Worm (Caenorhabditis elegans) whole organism, mixed stage, embryonic: ENCODE results near the gene R03G8.6.

Experiments used
- M03D4.4 ChIP-seq: sonication (generic microtip); optimal IDR thresholded peaks from 2 replicates; lab custom pipeline; 2017; ENCODE audit warnings: mild to moderate bottlenecking, missing genetic modification characterization, missing compliant biosample characterization
- bed-3 ChIP-seq: fragments of 200-800 bp; sonication (Bioruptor generic); optimal IDR thresholded peaks from 3 replicates; lab custom pipeline; 2018; ENCODE audit warnings: mild to moderate bottlenecking, missing genetic modification characterization, moderate library complexity, missing compliant biosample characterization
- blmp-1 ChIP-seq: fragments of 150-350 bp; optimal IDR thresholded peaks from 2 replicates; lab custom pipeline; 2014; ENCODE audit warnings: missing biosample characterization, missing genetic modification characterization
- ceh-39 ChIP-seq: fragments of 150-350 bp; optimal IDR thresholded peaks from 2 replicates; lab custom pipeline; 2014; ENCODE audit warnings: missing biosample characterization, missing genetic modification characterization
- ceh-43 ChIP-seq: fragments of 200-800 bp; sonication (Bioruptor generic); optimal IDR thresholded peaks from 2 replicates; lab custom pipeline; 2018; ENCODE audit warnings: mild to moderate bottlenecking, missing genetic modification characterization, moderate library complexity, missing compliant biosample characterization
- ceh-83 ChIP-seq: fragments of 200-800 bp; sonication (Bioruptor generic); optimal IDR thresholded peaks from 2 replicates; lab custom pipeline; 2018; ENCODE audit warnings: mild to moderate bottlenecking, missing genetic modification characterization, missing compliant biosample characterization
- ces-1 ChIP-seq: fragments of 150-350 bp; optimal IDR thresholded peaks from 2 replicates; lab custom pipeline; 2014; ENCODE audit warnings: missing biosample characterization, missing genetic modification reagents, missing genetic modification characterization
- cnd-1 ChIP-seq: fragments of 200-800 bp; sonication (Bioruptor generic); optimal IDR thresholded peaks from 2 replicates; lab custom pipeline; 2018; ENCODE audit warnings: mild to moderate bottlenecking, missing genetic modification characterization, missing compliant biosample characterization
- drap-1 ChIP-seq: fragments of 200-800 bp; sonication (Bioruptor generic); optimal IDR thresholded peaks from 3 replicates; lab custom pipeline; 2018; ENCODE audit warnings: mild to moderate bottlenecking, missing genetic modification characterization, missing compliant biosample characterization
- elt-3 ChIP-seq: fragments of 150-350 bp; optimal IDR thresholded peaks from 2 replicates; lab custom pipeline; 2014; ENCODE audit warnings: missing biosample characterization, missing genetic modification characterization
- flh-1 ChIP-seq: fragments of 200-800 bp; sonication (Bioruptor generic); optimal IDR thresholded peaks from 2 replicates; lab custom pipeline; 2018; ENCODE audit warnings: mild to moderate bottlenecking, missing genetic modification characterization, moderate library complexity, missing compliant biosample characterization
- ham-2 ChIP-seq: fragments of 200-800 bp; sonication (Bioruptor generic); optimal IDR thresholded peaks from 2 replicates; lab custom pipeline; 2018; ENCODE audit warnings: mild to moderate bottlenecking, missing genetic modification characterization, missing compliant biosample characterization
- hlh-1 ChIP-seq: fragments of 150-350 bp; optimal IDR thresholded peaks from 2 replicates; lab custom pipeline; 2014; ENCODE audit warnings: missing biosample characterization, missing genetic modification reagents, missing genetic modification characterization
- lin-13 ChIP-seq: fragments of 150-350 bp; optimal IDR thresholded peaks from 2 replicates; lab custom pipeline; 2014; ENCODE audit warnings: missing biosample characterization, missing genetic modification characterization
- lin-32 ChIP-seq: fragments of 200-800 bp; sonication (Bioruptor generic); optimal IDR thresholded peaks from 2 replicates; lab custom pipeline; 2018; ENCODE audit warnings: mild to moderate bottlenecking, missing genetic modification characterization, missing compliant biosample characterization
- lsy-2 ChIP-seq: fragments of 150-350 bp; optimal IDR thresholded peaks from 2 replicates; lab custom pipeline; 2014; ENCODE audit warnings: missing biosample characterization, missing genetic modification characterization
- mab-5 ChIP-seq: fragments of 150-350 bp; optimal IDR thresholded peaks from 2 replicates; lab custom pipeline; 2014; ENCODE audit warnings: missing biosample characterization, missing genetic modification characterization
- mls-2 ChIP-seq: sonication (generic microtip); optimal IDR thresholded peaks from 2 replicates; lab custom pipeline; 2016; ENCODE audit warnings: mild to moderate bottlenecking, missing genetic modification characterization, moderate library complexity, missing compliant biosample characterization
- nhr-12 ChIP-seq: fragments of 150-350 bp; optimal IDR thresholded peaks from 2 replicates; lab custom pipeline; 2014; ENCODE audit warnings: missing biosample characterization, missing genetic modification characterization
- nhr-2 ChIP-seq: fragments of 150-350 bp; optimal IDR thresholded peaks from 2 replicates; lab custom pipeline; 2014; ENCODE audit warnings: missing biosample characterization, missing genetic modification characterization
- nhr-28 ChIP-seq: fragments of 150-350 bp; optimal IDR thresholded peaks from 2 replicates; lab custom pipeline; 2014; ENCODE audit warnings: missing biosample characterization, missing genetic modification characterization
- nhr-76 ChIP-seq: sonication (generic microtip); optimal IDR thresholded peaks from 2 replicates; lab custom pipeline; 2017; ENCODE audit warnings: missing biosample characterization, missing genetic modification characterization
- pha-4 ChIP-seq: fragments of 150-350 bp; optimal IDR thresholded peaks from 2 replicates; lab custom pipeline; 2018; ENCODE audit warnings: missing biosample characterization, missing genetic modification reagents, missing genetic modification characterization
- sem-2 ChIP-seq: fragments of 200-800 bp; sonication (Bioruptor generic); optimal IDR thresholded peaks from 2 replicates; lab custom pipeline; 2018; ENCODE audit warnings: mild to moderate bottlenecking, missing genetic modification characterization, missing compliant biosample characterization
- snpc-4 ChIP-seq: fragments of 150-350 bp; optimal IDR thresholded peaks from 2 replicates; lab custom pipeline; 2014; ENCODE audit warnings: missing biosample characterization, missing genetic modification characterization
- tbx-8 ChIP-seq: fragments of 200-800 bp; sonication (Bioruptor generic); optimal IDR thresholded peaks from 2 replicates; lab custom pipeline; 2018; ENCODE audit warnings: mild to moderate bottlenecking, missing genetic modification characterization, moderate library complexity, missing compliant biosample characterization
- unc-120 ChIP-seq: sonication (generic microtip); optimal IDR thresholded peaks from 2 replicates; lab custom pipeline; 2017; ENCODE audit warnings: missing genetic modification characterization, missing compliant biosample characterization; ENCODE audit not compliant: poor library complexity, severe bottlenecking
- unc-39 ChIP-seq: fragments of 150-350 bp; optimal IDR thresholded peaks from 2 replicates; lab custom pipeline; 2014; ENCODE audit warnings: missing biosample characterization, missing genetic modification characterization
- unc-62 ChIP-seq: fragments of 150-350 bp; optimal IDR thresholded peaks from 2 replicates; lab custom pipeline; 2014; ENCODE audit warnings: missing biosample characterization, missing genetic modification reagents, missing genetic modification characterization
- zip-8 ChIP-seq: fragments of 150-350 bp; optimal IDR thresholded peaks from 2 replicates; lab custom pipeline; 2014; ENCODE audit warnings: missing biosample characterization, missing genetic modification characterization
- ztf-11 ChIP-seq: fragments of 150-350 bp; optimal IDR thresholded peaks from 2 replicates; lab custom pipeline; 2014; ENCODE audit warnings: missing biosample characterization, missing genetic modification characterization

The R03G8.6 gene

ce11 chrX:13108664-13109063 lies 8.4 kb upstream of the R03G8.6 start:
- TF ChIP-seq zip-8, result no peak
- TF ChIP-seq drap-1, result no peak
- no peak for TF ChIP-seq mab-5 (tag; lab: Kevin White, UChicago)
- TF ChIP-seq nhr-28 (tag; lab: Kevin White, UChicago), result no peak
- no peak for TF ChIP-seq blmp-1 (tag; lab: Kevin White, UChicago)

ce11 chrX:13106177-13106761 lies 6.0 kb upstream of the R03G8.6 start:
- TF ChIP-seq ceh-39 (no peak), lsy-2 (no peak), hlh-1 (tag; lab: Kevin White, UChicago) (no peak), nhr-28 (tag; lab: Kevin White, UChicago) (no peak), cnd-1 (no peak)

DNA sequence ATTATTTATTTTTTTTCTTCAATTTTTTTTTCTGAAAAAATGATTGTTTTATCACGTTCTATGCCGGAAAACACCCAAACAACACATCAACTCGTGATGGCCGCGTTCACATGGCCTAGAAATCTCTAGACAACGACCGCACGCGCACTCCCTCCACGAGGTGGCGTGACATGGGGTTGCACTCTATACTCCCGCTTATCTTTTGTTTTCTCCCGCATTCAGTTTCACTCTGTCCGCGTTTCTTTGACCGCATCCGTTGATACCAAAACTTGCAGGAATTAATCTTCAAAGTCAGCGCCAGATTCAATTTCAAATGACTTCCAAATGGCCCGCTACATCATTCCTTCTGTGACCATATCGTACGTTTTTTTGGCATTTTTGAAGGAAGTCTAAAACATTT lies 4.7 kb upstream of the R03G8.6 start, which contains the start of gene F17H10.1:
F17H10.1 (plus strand) TSS at position 276 of the 400 bp plus-strand sequence.
- TF ChIP-seq zip-8, result no peak
- no peak for TF ChIP-seq ztf-11 (tag; lab: Kevin White, UChicago)
- no peak for TF ChIP-seq unc-62 (GFP tag; lab: Kevin White, UChicago)
- TF ChIP-seq mab-5 (tag; lab: Kevin White, UChicago), result no peak
- TF ChIP-seq elt-3 (tag; lab: Kevin White, UChicago), result peak; percentile 48
- TF ChIP-seq ceh-83, result peak; percentile 53
- no peak for TF ChIP-seq sem-2 (GFP tag; lab: Kevin White, UChicago)
- TF ChIP-seq unc-39 (tag; lab: Kevin White, UChicago), result no peak
- TF ChIP-seq unc-120, result no peak
- TF ChIP-seq ham-2 (GFP tag; lab: Kevin White, UChicago), result no peak
- TF ChIP-seq lin-13 (tag; lab: Kevin White, UChicago), result peak; percentile 23
- TF ChIP-seq nhr-2 (tag; lab: Kevin White, UChicago), result peak; percentile 14

ce11 chrX:13102838-13103237 lies 2.5 kb upstream of the R03G8.6 start:
- TF ChIP-seq lin-32 (GFP tag; lab: Kevin White, UChicago) (no peak), nhr-76 (tag; lab: Kevin White, UChicago) (no peak), tbx-8 (GFP tag; lab: Kevin White, UChicago) (no peak), M03D4.4 (tag; lab: Kevin White, UChicago) (no peak), unc-39 (tag; lab: Kevin White, UChicago) (no peak)

ce11 chrX:13091199-13091598 lies 9.1 kb downstream of the R03G8.6 start:
- TF ChIP-seq unc-62 (GFP tag; lab: Kevin White, UChicago), result no peak
- no peak for TF ChIP-seq unc-120
- TF ChIP-seq nhr-76 (tag; lab: Kevin White, UChicago), result no peak
- no peak for TF ChIP-seq snpc-4 (tag; lab: Kevin White, UChicago)
- TF ChIP-seq ceh-43 (GFP tag; lab: Kevin White, UChicago), result no peak
- TF ChIP-seq mls-2, result no peak
- no peak for TF ChIP-seq blmp-1 (tag; lab: Kevin White, UChicago)
- no peak for TF ChIP-seq bed-3 (GFP tag; lab: Kevin White, UChicago)
- TF ChIP-seq sem-2 (GFP tag; lab: Kevin White, UChicago), result no peak
- no peak for TF ChIP-seq ceh-83
- TF ChIP-seq nhr-28 (tag; lab: Kevin White, UChicago), result no peak
- TF ChIP-seq flh-1 (GFP tag; lab: Kevin White, UChicago), result no peak
- TF ChIP-seq ces-1, result no peak

DNA sequence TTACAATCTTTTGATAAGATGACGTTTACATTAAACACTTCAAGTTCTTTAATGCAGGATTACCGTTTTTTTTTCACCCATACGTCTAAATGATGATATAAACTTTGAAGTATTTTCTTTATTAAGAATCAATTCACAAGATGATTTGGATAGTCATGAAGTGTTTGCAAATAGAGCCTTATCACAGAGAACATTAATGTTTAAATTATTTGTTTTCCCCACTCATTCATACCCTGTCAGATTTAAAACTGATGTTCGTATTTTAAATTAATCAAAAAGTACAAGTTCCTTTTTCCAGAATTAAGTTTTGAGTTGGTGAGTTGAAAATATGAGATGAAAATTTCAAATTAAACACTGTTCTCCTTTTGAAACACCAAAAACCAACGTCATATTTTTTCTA lies 9.6 kb downstream of the R03G8.6 start, which contains the start of gene R03G8.3:
R03G8.3 (plus strand) TSS at position 301 of the 400 bp plus-strand sequence.
- no peak for TF ChIP-seq pha-4 (tag; lab: Kevin White, UChicago)
- TF ChIP-seq snpc-4 (tag; lab: Kevin White, UChicago), result no peak
- TF ChIP-seq ceh-83, result no peak
- TF ChIP-seq nhr-12 (tag; lab: Kevin White, UChicago), result no peak
- TF ChIP-seq sem-2 (GFP tag; lab: Kevin White, UChicago), result no peak
- TF ChIP-seq nhr-2 (tag; lab: Kevin White, UChicago), result no peak
- no peak for TF ChIP-seq M03D4.4 (tag; lab: Kevin White, UChicago)
- TF ChIP-seq ces-1, result no peak
- TF ChIP-seq mls-2, result no peak
- TF ChIP-seq flh-1 (GFP tag; lab: Kevin White, UChicago), result no peak
- TF ChIP-seq lin-13 (tag; lab: Kevin White, UChicago), result no peak
- no peak for TF ChIP-seq lin-32 (GFP tag; lab: Kevin White, UChicago)
- TF ChIP-seq unc-39 (tag; lab: Kevin White, UChicago), result no peak
- TF ChIP-seq nhr-28 (tag; lab: Kevin White, UChicago), result no peak
- no peak for TF ChIP-seq unc-62 (GFP tag; lab: Kevin White, UChicago)
- TF ChIP-seq unc-120, result no peak
- no peak for TF ChIP-seq nhr-76 (tag; lab: Kevin White, UChicago)
- no peak for TF ChIP-seq tbx-8 (GFP tag; lab: Kevin White, UChicago)
- TF ChIP-seq, all 35 proteins: peak for 0
